Worm (Caenorhabditis elegans) whole organism, early embryonic: ENCODE results near the gene slcf-2.

Source experiments
- F13C5.2 ChIP-seq: sonication (generic microtip); optimal IDR thresholded peaks from 2 replicates; lab custom pipeline; 2017; ENCODE audit warnings: mild to moderate bottlenecking, missing genetic modification characterization, inconsistent platforms, missing compliant biosample characterization
- ceh-36 ChIP-seq: sonication (generic microtip); optimal IDR thresholded peaks from 2 replicates; lab custom pipeline; 2016; ENCODE audit warnings: missing genetic modification characterization, inconsistent platforms, missing compliant biosample characterization
- hmbx-1 ChIP-seq: sonication (generic microtip); optimal IDR thresholded peaks from 2 replicates; lab custom pipeline; 2016; ENCODE audit warnings: mild to moderate bottlenecking, missing genetic modification characterization, missing compliant biosample characterization
- tbx-11 ChIP-seq: fragments of 200-800 bp; sonication (Bioruptor generic); IDR thresholded peaks from 2 replicates; pipeline ENCODE4 v1.3.6; 2022; ENCODE audit warnings: missing genetic modification characterization, missing compliant biosample characterization

DNA sequence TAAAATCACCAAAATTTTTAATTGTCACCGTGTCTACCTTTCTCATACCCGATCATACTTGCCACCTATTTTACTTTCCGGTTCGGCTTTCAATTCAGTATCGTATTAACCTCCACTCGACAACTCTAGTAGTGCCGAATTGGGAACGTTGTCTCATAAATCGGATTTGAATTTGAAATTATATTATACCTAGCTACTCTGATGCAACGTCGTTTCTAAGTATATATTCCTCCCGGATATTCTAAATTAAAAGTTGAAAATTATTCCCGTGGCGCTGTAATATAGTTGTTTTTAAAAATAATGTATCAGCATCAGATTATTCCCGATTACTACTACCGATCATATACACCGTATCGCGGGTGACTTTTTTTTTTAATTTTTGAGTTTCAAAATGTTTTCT is 25.0 kb upstream of the slcf-2 start, which contains the start of gene ZK563.2:
- TF ChIP-seq tbx-11 (GFP tag; lab: Robert Waterston, UW) = no peak
- TF ChIP-seq ceh-36 (tag; lab: Kevin White, UChicago) = no peak
- no peak for TF ChIP-seq hmbx-1 (tag; lab: Kevin White, UChicago)
- TF ChIP-seq F13C5.2 (tag; lab: Kevin White, UChicago) = no peak
